Fruit fly (Drosophila melanogaster) whole organism: ENCODE results near the gene RhoGAP93B.

ENCODE experiments used
- CG8478 ChIP-seq: fragments of >200 bp; optimal IDR thresholded peaks from 2 replicates; lab custom pipeline; 2018; ENCODE audit warnings: inconsistent platforms
- Dll ChIP-seq: fragments of >200 bp; optimal IDR thresholded peaks from 2 replicates; lab custom pipeline; 2017
- EcR ChIP-seq, 2 experiments: fragments of >200 bp; optimal IDR thresholded peaks; 2 replicates each; lab custom pipeline; 2017; ENCODE audit warnings: missing biosample characterization in 2 of 2, missing genetic modification characterization in 2 of 2, missing genetic modification reagents in 2 of 2
- pan ChIP-seq: fragments of >200 bp; optimal IDR thresholded peaks from 2 replicates; lab custom pipeline; 2017
- psq ChIP-seq: fragments of >200 bp; optimal IDR thresholded peaks from 2 replicates; lab custom pipeline; 2017
- usp ChIP-seq: fragments of >200 bp; optimal IDR thresholded peaks from 2 replicates; lab custom pipeline; 2017; ENCODE audit warnings: missing biosample characterization, missing genetic modification characterization, mixed read lengths

The RhoGAP93B gene

dm6 chr3R:21064000-21064924 is 33.4 kb downstream of the RhoGAP93B start, which contains the start of gene Cortactin:
TSS of gene Cortactin (minus strand) at chr3R:21064471.
- TF ChIP-seq usp (GFP tag; lab: Kevin White, UChicago) = no peak

dm6 chr3R:21063433-21063832 is 34.2 kb downstream of the RhoGAP93B start:
- TF ChIP-seq EcR (GFP tag; optimal IDR thresholded peaks at IDR 0.05; lab: Kevin White, UChicago) (no peak), CG8478 (no peak), psq (no peak), pan (no peak), Dll (lab: Kevin White, UChicago) (no peak), usp (GFP tag; lab: Kevin White, UChicago) (no peak)

dm6 chr3R:21060430-21061245 is 37.0 kb downstream of the RhoGAP93B start, which contains the start of gene Mvl:
TSS of gene Mvl (minus strand) at chr3R:21060800.
- TF ChIP-seq psq (no peak), EcR (GFP tag; optimal IDR thresholded peaks at IDR 0.05; lab: Kevin White, UChicago) (peak in 1 of 2 experiments; percentile 60)

dm6 chr3R:21059486-21060356 is 37.9 kb downstream of the RhoGAP93B start:
- TF ChIP-seq EcR (GFP tag; optimal IDR thresholded peaks at IDR 0.05; lab: Kevin White, UChicago) = no peak
- TF ChIP-seq psq = no peak
- no peak for TF ChIP-seq Dll (lab: Kevin White, UChicago)
- TF ChIP-seq usp (GFP tag; lab: Kevin White, UChicago) = no peak
- no peak for TF ChIP-seq CG8478
- no peak for TF ChIP-seq pan

DNA sequence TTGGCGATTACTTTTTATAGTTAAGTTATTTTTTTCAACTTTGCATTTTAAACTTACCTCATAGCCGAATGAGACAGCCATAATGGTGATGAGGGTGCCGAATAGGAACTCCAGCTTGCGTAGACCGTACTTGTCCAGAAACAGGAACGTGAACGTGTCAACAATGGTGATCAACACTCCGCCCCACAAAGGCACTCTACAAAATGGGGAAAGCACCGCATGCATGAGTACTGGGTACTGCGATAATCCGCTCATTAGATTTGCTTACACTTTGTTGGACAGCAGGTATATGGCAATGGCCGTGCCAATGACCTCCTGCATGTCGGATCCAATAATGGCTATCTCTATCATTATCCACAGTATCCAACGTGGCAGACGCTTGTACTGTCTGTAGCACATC is 40.1 kb downstream of the RhoGAP93B start:
- no peak for TF ChIP-seq Dll (lab: Kevin White, UChicago)
- no peak for TF ChIP-seq usp (GFP tag; lab: Kevin White, UChicago)
- TF ChIP-seq pan = no peak
- no peak for TF ChIP-seq psq

- TF ChIP-seq psq (no peak), EcR (GFP tag; optimal IDR thresholded peaks at IDR 0.05; lab: Kevin White, UChicago) (no peak), Dll (lab: Kevin White, UChicago) (no peak), usp (GFP tag; lab: Kevin White, UChicago) (no peak), CG8478 (no peak), pan (no peak)
Measured at dm6 chr3R:21050875-21051274, 46.8 kb downstream of the RhoGAP93B start, which contains the start of gene Jhbp15. TSS of gene Jhbp15 (minus strand) at chr3R:21050975.

dm6 chr3R:21048729-21049128 is 48.9 kb downstream of the RhoGAP93B start, which contains the start of gene CG7079:
TSS of gene CG7079 (minus strand) at chr3R:21048829.
- TF ChIP-seq pan (no peak), CG8478 (no peak)

dm6 chr3R:21046927-21047326 is 50.7 kb downstream of the RhoGAP93B start, which contains the start of gene CG31207:
TSS of gene CG31207 (minus strand) at chr3R:21047027.
- TF ChIP-seq pan (no peak), EcR (GFP tag; optimal IDR thresholded peaks at IDR 0.05; lab: Kevin White, UChicago) (no peak), Dll (lab: Kevin White, UChicago) (no peak), usp (GFP tag; lab: Kevin White, UChicago) (no peak), psq (no peak), CG8478 (no peak)

dm6 chr3R:21045742-21046141 is 51.9 kb downstream of the RhoGAP93B start, which contains the start of gene CG31189:
TSS of gene CG31189 (minus strand) at chr3R:21045842.
- TF ChIP-seq psq (no peak), pan (no peak), usp (GFP tag; lab: Kevin White, UChicago) (no peak), Dll (lab: Kevin White, UChicago) (no peak), EcR (GFP tag; optimal IDR thresholded peaks at IDR 0.05; lab: Kevin White, UChicago) (no peak), CG8478 (no peak)

DNA sequence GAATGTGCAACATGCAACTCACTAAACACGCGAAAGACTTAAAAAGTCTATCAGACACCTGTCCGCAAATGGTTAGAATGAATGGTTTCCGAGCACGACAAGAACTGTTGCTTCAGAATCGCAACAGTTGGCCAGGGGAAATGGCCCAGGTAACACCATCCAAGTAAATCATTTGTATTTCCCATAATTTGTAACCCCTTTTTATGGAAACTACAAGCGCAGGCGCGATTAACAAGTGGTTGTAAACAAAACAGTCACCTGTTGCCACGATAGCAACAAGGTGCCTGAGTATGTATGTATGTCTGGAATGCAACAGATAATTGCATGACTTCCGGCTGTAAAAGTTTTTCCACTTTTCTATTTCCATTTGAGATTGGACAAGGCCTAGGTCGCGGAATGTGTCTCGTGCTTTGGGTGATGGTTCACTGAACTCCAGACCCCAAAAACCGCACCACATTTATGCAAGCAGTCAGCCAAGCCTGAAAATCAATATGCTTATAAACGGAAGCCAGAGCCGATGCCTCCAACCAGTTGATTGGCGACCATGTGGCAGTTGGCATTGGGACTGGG is 54.0 kb downstream of the RhoGAP93B start, which contains the start of gene CG12278:
Gene CG12278 (plus strand): TSS at position 520 of the 570 bp plus-strand sequence.
- TF ChIP-seq EcR (GFP tag; optimal IDR thresholded peaks at IDR 0.05; lab: Kevin White, UChicago) (no peak), psq (no peak), Dll (lab: Kevin White, UChicago) (no peak), CG8478 (no peak), pan (no peak), usp (GFP tag; lab: Kevin White, UChicago) (no peak)

dm6 chr3R:21042399-21042798 is 55.2 kb downstream of the RhoGAP93B start, which contains the start of gene Dhc93AB:
TSS of gene Dhc93AB (minus strand) at chr3R:21042499.
- TF ChIP-seq usp (GFP tag; lab: Kevin White, UChicago) = no peak
- no peak for TF ChIP-seq EcR (GFP tag; optimal IDR thresholded peaks at IDR 0.05; lab: Kevin White, UChicago)
- no peak for TF ChIP-seq CG8478
- no peak for TF ChIP-seq Dll (lab: Kevin White, UChicago)
- no peak for TF ChIP-seq pan
- TF ChIP-seq psq = no peak
